Worm (Caenorhabditis elegans) whole organism, L4/young adult: ENCODE results near the gene srxa-9.

Experiments
- dao-5 ChIP-seq: sonication (generic microtip); optimal IDR thresholded peaks from 2 replicates; lab custom pipeline; 2016; ENCODE audit warnings: missing genotype, missing genetic modification characterization, moderate library complexity, missing compliant biosample characterization
- him-1 ChIP-seq: sonication (generic microtip); optimal IDR thresholded peaks from 2 replicates; lab custom pipeline; 2016; ENCODE audit warnings: missing genotype, missing genetic modification reagents, missing genetic modification characterization, missing compliant biosample characterization

DNA sequence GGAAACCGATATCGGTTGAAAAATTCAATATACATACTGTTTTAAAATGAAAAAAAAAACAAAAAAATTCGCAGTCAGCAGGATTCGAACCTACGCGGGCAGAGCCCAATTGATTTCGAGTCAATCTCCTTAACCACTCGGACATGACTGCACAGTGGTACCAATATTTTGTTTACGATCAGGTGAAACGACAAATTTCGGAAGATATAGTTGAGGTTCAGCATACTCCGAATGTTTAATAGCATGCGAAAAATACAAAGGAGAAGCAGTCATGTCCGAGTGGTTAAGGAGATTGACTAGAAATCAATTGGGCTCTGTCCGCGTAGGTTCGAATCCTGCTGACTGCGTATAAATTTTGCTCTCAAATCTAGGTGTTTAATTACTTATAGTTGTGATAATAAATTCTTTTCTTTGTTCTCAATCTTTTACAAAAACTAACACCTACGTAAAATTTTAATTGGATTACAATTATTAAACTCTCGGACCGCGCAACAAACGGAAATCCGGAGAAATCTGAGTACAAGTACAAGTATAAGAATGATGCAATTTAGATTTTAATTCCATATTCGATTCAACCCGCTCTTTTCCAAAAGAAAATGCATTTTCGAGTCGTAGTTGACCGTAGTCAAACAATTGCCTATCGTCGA lies 26.6 kb downstream of the srxa-9 start, which contains the start of gene Y7A5A.13:
- TF ChIP-seq him-1 (no peak), dao-5 (tag; lab: Kevin White, UChicago) (no peak)
